Fruit fly (Drosophila melanogaster) S2 (cell line): Measurements from ENCODE around the gene CG32485.

Source experiments
- CG8478 ChIP-seq: fragments of >200 bp; optimal IDR thresholded peaks from 2 replicates; lab custom pipeline; 2018
- CTCF ChIP-seq, 2 experiments: fragments of >200 bp; optimal IDR thresholded peaks; 2 replicates each; lab custom pipeline; 2018

dm6 chr3L:3050185-3050584, at the start of gene CG32485:
- TF ChIP-seq CTCF (optimal IDR thresholded peaks at IDR 0.05; lab: Kevin White, UChicago) (no peak), CG8478 (no peak)
